Worm (Caenorhabditis elegans): ENCODE measurements around the gene pfn-3.

pfn-3 gene

DNA sequence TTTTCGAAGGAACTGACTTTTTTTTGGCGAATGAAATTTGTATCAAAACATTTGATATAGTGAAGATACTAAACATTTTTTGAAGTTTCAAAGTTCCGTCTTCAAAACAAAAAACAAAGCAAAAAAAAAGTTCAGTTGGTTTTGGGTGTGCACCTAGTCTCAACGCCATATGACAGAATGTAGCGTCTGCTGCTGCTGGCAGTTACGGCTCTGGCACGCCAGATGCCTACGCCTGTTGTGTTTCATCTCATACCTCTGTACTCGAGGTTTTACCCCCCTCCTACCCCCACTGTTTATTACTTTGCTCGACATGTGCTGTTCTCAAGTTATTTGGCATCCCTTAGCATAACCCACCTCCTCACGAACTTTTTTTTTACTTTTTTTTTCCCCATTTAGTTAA, 30.3 kb upstream of the pfn-3 start:
- TF ChIP-seq rnt-1 (tag; optimal IDR thresholded peaks at IDR 0.05): peak; percentile 55
- no peak for TF ChIP-seq pag-3 (tag; optimal IDR thresholded peaks at IDR 0.05; ENCODE audit: borderline replicate concordance, insufficient read depth)
- TF ChIP-seq ces-1 (GFP tag; optimal IDR thresholded peaks at IDR 0.05): no peak
- peak; percentile 38 for TF ChIP-seq nhr-71 (tag; optimal IDR thresholded peaks at IDR 0.05)
- TF ChIP-seq lin-14 (GFP tag; optimal IDR thresholded peaks at IDR 0.05): peak; percentile 51
- no peak for TF ChIP-seq elt-2 (tag; optimal IDR thresholded peaks at IDR 0.05)
- no peak for TF ChIP-seq lin-15B (tag; optimal IDR thresholded peaks at IDR 0.05)
- no peak for TF ChIP-seq nhr-84 (tag; optimal IDR thresholded peaks at IDR 0.05)
- TF ChIP-seq ceh-82 (tag; optimal IDR thresholded peaks at IDR 0.05): no peak
- TF ChIP-seq aha-1 (tag; optimal IDR thresholded peaks at IDR 0.05): no peak

DNA sequence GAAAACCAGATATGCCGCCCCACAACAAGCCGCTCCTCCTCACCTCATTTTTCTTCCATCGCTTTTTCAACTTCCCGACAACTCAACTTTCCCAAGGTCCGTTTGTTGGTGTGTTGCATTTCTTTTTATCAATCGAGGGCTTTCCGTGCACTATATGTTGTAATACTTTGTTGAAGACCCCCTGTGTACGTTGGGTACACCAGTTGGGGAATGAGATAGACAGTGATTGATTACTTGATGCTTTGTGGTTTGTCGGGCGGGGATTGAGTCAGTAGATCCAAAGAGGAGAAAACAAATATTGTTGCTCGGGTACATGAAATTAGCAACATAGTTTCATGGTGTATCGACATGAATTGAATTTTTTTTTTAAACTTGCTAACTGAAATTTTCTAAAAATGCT, 28.4 kb upstream of the pfn-3 start:
- no peak for TF ChIP-seq mab-9 (GFP tag; IDR thresholded peaks at IDR 0.05)
- TF ChIP-seq fkh-10 (GFP tag; optimal IDR thresholded peaks at IDR 0.05): no peak
- no peak for TF ChIP-seq lin-13 (GFP tag; optimal IDR thresholded peaks at IDR 0.05)
- no peak for TF ChIP-seq zag-1 (tag; optimal IDR thresholded peaks at IDR 0.05)
- no peak for TF ChIP-seq lin-15B (tag; optimal IDR thresholded peaks at IDR 0.05)
- TF ChIP-seq efl-1 (optimal IDR thresholded peaks at IDR 0.05): no peak
- peak in 1 of 2 experiments; percentile 61 for TF ChIP-seq efl-1 (GFP tag; optimal IDR thresholded peaks at IDR 0.05 in 1 of 2)
- no peak for TF ChIP-seq ets-5 (GFP tag; IDR thresholded peaks at IDR 0.05)
- TF ChIP-seq rnt-1 (tag; optimal IDR thresholded peaks at IDR 0.05): peak; percentile 94
- no peak for TF ChIP-seq elt-2 (tag; optimal IDR thresholded peaks at IDR 0.05)
- no peak for TF ChIP-seq nhr-84 (tag; optimal IDR thresholded peaks at IDR 0.05)
- TF ChIP-seq ama-1 (optimal IDR thresholded peaks at IDR 0.05): no peak
- TF ChIP-seq nhr-12 (tag; optimal IDR thresholded peaks at IDR 0.05): no peak
- no peak for TF ChIP-seq isw-1 (GFP tag; IDR thresholded peaks at IDR 0.05)
- TF ChIP-seq vab-15 (tag; optimal IDR thresholded peaks at IDR 0.05): no peak
- peak; percentile 44 for TF ChIP-seq nhr-71 (tag; optimal IDR thresholded peaks at IDR 0.05)
- no peak for TF ChIP-seq egl-13 (tag; optimal IDR thresholded peaks at IDR 0.05)
- TF ChIP-seq mep-1 (tag; optimal IDR thresholded peaks at IDR 0.05): no peak
- peak; percentile 7 for TF ChIP-seq snu-23 (GFP tag; optimal IDR thresholded peaks at IDR 0.05)
- no peak for TF ChIP-seq pag-3 (tag; optimal IDR thresholded peaks at IDR 0.05; ENCODE audit: borderline replicate concordance, insufficient read depth)
- TF ChIP-seq egl-27 (tag; optimal IDR thresholded peaks at IDR 0.05): no peak
- peak; percentile 71 for TF ChIP-seq lin-14 (GFP tag; optimal IDR thresholded peaks at IDR 0.05)
- TF ChIP-seq unc-86 (tag; optimal IDR thresholded peaks at IDR 0.05): no peak
- peak; percentile 24 for TF ChIP-seq unc-130 (tag; optimal IDR thresholded peaks at IDR 0.05)
- no peak for TF ChIP-seq dsc-1 (tag; optimal IDR thresholded peaks at IDR 0.05)
- TF ChIP-seq ceh-8 (GFP tag; optimal IDR thresholded peaks at IDR 0.05): no peak
- TF ChIP-seq lin-39 (tag; optimal IDR thresholded peaks at IDR 0.05): peak; percentile 74
- no peak for TF ChIP-seq pqm-1 (tag; optimal IDR thresholded peaks at IDR 0.05)
- peak in 1 of 2 experiments; percentile 11 for TF ChIP-seq lsy-2 (tag; optimal IDR thresholded peaks at IDR 0.05)
- no peak for TF ChIP-seq efl-3 (GFP tag; optimal IDR thresholded peaks at IDR 0.05)
- TF ChIP-seq nhr-11 (tag; optimal IDR thresholded peaks at IDR 0.05): no peak
- TF ChIP-seq nhr-20 (tag; optimal IDR thresholded peaks at IDR 0.05): no peak
- no peak for TF ChIP-seq hlh-4 (tag; optimal IDR thresholded peaks at IDR 0.05)

DNA sequence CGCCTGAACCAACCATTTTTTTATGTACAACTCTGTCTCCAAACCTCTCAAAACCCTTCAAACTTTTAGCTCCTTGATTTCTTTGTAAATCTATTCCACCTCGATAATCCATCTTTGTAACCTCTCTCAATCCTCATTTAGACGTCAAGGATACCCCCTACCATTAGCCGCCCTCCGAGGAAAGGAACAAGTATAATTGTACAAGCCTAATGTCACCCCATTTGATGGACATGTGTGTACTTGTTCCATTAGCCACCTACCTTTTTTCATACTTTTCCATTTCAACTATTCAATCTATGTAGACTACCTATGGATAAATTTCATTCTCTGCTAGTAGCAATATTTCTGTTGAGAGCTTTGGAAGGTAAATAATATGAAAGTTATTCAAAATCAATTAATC, 27.3 kb upstream of the pfn-3 start, which contains the start of gene C05D9.4:
Gene C05D9.4, plus strand, starts transcription at position 301 of the 400 bp plus-strand sequence.
- TF ChIP-seq lsy-2 (tag; optimal IDR thresholded peaks at IDR 0.05) (no peak), nhr-12 (tag; optimal IDR thresholded peaks at IDR 0.05) (no peak), ztf-11 (tag; optimal IDR thresholded peaks at IDR 0.05) (no peak)

DNA sequence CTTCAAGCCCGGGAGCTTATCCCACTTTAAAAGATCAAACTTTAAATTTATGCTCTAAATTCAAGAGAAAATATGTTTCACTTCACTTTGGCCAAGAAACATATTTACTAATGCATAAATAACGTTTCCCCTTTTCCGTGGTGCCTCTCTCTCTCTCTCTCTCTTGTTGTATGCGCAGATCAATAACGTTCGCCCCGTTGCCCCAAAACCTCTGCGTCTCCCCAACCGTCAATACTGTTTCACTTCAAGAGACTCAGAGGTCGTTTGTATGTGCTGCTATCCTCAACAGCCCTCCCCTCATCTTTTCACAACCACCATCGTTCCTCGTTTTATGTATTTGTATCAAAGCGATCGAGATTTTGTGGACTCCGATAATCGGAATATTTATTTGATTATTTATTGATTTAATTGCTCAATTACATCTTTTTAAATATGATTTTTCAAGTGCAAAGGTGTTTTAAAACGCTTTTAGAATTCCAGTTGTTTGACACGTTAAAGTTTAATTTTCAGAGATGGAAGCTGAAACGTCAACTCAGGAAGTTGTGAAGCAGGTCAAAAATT, 23.3 kb upstream of the pfn-3 start, which contains the start of gene ife-4:
Gene ife-4, plus strand, starts transcription at position 511 of the 561 bp plus-strand sequence.
- TF ChIP-seq unc-30 (tag; optimal IDR thresholded peaks at IDR 0.05) (no peak), C16A3.4 (tag; optimal IDR thresholded peaks at IDR 0.05) (no peak), snpc-4 (tag; optimal IDR thresholded peaks at IDR 0.05) (no peak), rnt-1 (tag; optimal IDR thresholded peaks at IDR 0.05) (no peak), nhr-28 (tag; optimal IDR thresholded peaks at IDR 0.05) (no peak), lin-35 (GFP tag; optimal IDR thresholded peaks at IDR 0.05) (peak in 1 of 2 experiments; percentile 39), efl-1 (optimal IDR thresholded peaks at IDR 0.05) (no peak), efl-1 (GFP tag; optimal IDR thresholded peaks at IDR 0.05 in 1 of 2) (no peak), lin-13 (GFP tag; optimal IDR thresholded peaks at IDR 0.05) (no peak), hlh-4 (tag; optimal IDR thresholded peaks at IDR 0.05) (no peak), tbx-2 (tag; optimal IDR thresholded peaks at IDR 0.05) (peak; percentile 14), ceh-88 (GFP tag; IDR thresholded peaks at IDR 0.05) (no peak), elt-2 (tag; optimal IDR thresholded peaks at IDR 0.05) (no peak), mep-1 (tag; optimal IDR thresholded peaks at IDR 0.05) (peak; percentile 76), swsn-7 (tag; optimal IDR thresholded peaks at IDR 0.05) (peak; percentile 43), fkh-10 (GFP tag; optimal IDR thresholded peaks at IDR 0.05) (no peak), ceh-8 (GFP tag; optimal IDR thresholded peaks at IDR 0.05) (no peak), ceh-90 (tag; optimal IDR thresholded peaks at IDR 0.05) (no peak), lin-39 (tag; optimal IDR thresholded peaks at IDR 0.05) (no peak), lir-3 (tag; optimal IDR thresholded peaks at IDR 0.05; ENCODE audit: poor library complexity) (peak; percentile 28)

Measured in whole organism, L1 larva.